Worm (Caenorhabditis elegans): ENCODE measurements around the gene sedl-1.

DNA sequence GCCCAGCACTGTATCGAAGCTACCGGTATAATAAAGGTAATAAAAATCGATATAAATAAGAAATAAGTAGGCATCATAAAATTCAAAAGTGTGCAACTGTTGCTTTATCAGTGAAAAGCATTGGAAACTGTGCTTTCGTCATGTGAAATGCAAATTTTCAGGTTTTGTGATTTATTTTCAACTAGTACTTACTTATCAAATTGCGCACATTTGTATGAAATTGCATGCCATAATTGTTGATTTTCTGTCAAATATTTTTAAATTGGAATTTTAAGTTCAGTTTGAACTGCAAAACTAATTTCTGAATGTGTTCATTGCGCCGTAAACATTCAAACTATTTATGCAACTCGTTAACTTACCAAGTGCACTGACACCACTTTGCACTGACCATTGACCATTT is 45.7 kb upstream of the sedl-1 start, which contains the start of gene D1005.4:
- TF ChIP-seq unc-86 (tag; optimal IDR thresholded peaks at IDR 0.05) (no peak), pha-2 (tag; optimal IDR thresholded peaks at IDR 0.05) (no peak)
